Worm (Caenorhabditis elegans) whole organism, L4/young adult: ENCODE results near the gene C31E10.11.

Experiments used
- W03F9.2 ChIP-seq: fragments of 150-350 bp; optimal IDR thresholded peaks from 2 replicates; lab custom pipeline; 2014; ENCODE audit warnings: missing biosample characterization, missing genetic modification characterization
- dao-5 ChIP-seq: sonication (generic microtip); optimal IDR thresholded peaks from 2 replicates; lab custom pipeline; 2016; ENCODE audit warnings: missing genotype, missing genetic modification characterization, moderate library complexity, missing compliant biosample characterization
- him-1 ChIP-seq: sonication (generic microtip); optimal IDR thresholded peaks from 2 replicates; lab custom pipeline; 2016; ENCODE audit warnings: missing genotype, missing genetic modification reagents, missing genetic modification characterization, missing compliant biosample characterization

Gene C31E10.11

ce11 chrX:13941296-13941695, 49.3 kb downstream of the C31E10.11 start:
- TF ChIP-seq W03F9.2, result no peak
- no peak for TF ChIP-seq him-1 (tag; lab: Kevin White, UChicago)
- TF ChIP-seq dao-5 (tag; lab: Kevin White, UChicago), result no peak
